Fruit fly (Drosophila melanogaster): ENCODE data around the gene Pde9.

Gene Pde9

DNA sequence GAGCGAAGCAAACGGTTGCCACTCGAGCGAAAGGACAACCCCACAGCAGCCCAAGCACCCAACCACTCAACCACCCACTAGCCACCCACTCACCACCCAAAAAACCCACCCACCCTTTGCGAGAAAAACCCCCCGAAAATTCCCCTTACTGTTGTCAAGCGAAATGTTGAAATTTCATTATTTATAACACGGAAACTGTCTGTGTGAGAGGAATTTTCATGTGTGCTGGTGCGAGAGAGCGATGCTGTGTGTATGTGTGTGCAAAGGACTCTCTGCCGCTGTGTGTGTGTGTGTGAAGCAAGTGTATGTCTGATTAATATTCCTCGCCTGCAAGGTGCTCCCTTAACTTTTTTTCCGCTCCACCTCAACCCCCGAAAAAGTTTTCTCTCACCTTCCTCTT lies 32.7 kb upstream of the Pde9 start:
- TF ChIP-seq psq (GFP tag; optimal IDR thresholded peaks at IDR 0.05) (no peak), Dif (GFP tag; optimal IDR thresholded peaks at IDR 0.05; ENCODE audit: partially characterized antibody) (no peak), Myc (optimal IDR thresholded peaks at IDR 0.05) (no peak), OdsH (GFP tag; optimal IDR thresholded peaks at IDR 0.05) (no peak), CG32264 (GFP tag; optimal IDR thresholded peaks at IDR 0.05) (no peak), Sp1 (GFP tag; optimal IDR thresholded peaks at IDR 0.05) (no peak), woc (GFP tag; optimal IDR thresholded peaks at IDR 0.05) (no peak), HLH106 (tag; optimal IDR thresholded peaks at IDR 0.05) (no peak), CG9705 (GFP tag; optimal IDR thresholded peaks at IDR 0.05) (no peak), jim (GFP tag; optimal IDR thresholded peaks at IDR 0.05) (no peak), Vsx2 (GFP tag; optimal IDR thresholded peaks at IDR 0.05; ENCODE audit: partially characterized antibody) (no peak), Dfd (GFP tag; optimal IDR thresholded peaks at IDR 0.05) (no peak), Rel (GFP tag; optimal IDR thresholded peaks at IDR 0.05) (no peak), Rel (tag; optimal IDR thresholded peaks at IDR 0.05) (no peak), h (GFP tag; optimal IDR thresholded peaks at IDR 0.05) (no peak), pan (optimal IDR thresholded peaks at IDR 0.05) (no peak), foxo (GFP tag; optimal IDR thresholded peaks at IDR 0.05) (no peak)

DNA sequence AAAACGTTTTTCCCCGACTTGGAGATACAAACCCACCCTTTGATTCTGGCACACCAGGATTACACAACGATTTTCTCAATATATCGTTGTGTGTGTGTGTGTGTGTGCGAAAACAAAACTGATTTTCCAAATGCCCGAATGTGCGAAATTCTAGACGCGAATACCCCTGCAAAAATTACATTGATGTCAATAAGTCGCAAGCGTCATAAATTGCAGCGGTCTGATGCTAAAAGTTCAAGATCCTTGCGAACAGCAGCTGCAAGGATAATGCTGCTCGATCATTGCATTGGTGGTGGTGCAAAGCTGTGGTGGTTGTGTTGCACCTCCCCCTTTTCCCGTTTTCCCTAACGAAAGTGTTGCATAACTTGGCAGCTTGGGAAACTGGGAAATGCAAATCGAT lies 30.5 kb upstream of the Pde9 start:
- TF ChIP-seq Myc (optimal IDR thresholded peaks at IDR 0.05) (no peak), HLH106 (tag; optimal IDR thresholded peaks at IDR 0.05) (no peak), jim (GFP tag; optimal IDR thresholded peaks at IDR 0.05) (no peak), Abd-B (GFP tag; optimal IDR thresholded peaks at IDR 0.05) (no peak), ey (GFP tag; optimal IDR thresholded peaks at IDR 0.05) (no peak), fru (GFP tag; optimal IDR thresholded peaks at IDR 0.05) (no peak), dl (GFP tag; optimal IDR thresholded peaks at IDR 0.05; ENCODE audit: insufficient read depth in 1 of 2, partially characterized antibody in 2 of 2) (no peak), Vsx2 (GFP tag; optimal IDR thresholded peaks at IDR 0.05; ENCODE audit: partially characterized antibody) (no peak)

DNA sequence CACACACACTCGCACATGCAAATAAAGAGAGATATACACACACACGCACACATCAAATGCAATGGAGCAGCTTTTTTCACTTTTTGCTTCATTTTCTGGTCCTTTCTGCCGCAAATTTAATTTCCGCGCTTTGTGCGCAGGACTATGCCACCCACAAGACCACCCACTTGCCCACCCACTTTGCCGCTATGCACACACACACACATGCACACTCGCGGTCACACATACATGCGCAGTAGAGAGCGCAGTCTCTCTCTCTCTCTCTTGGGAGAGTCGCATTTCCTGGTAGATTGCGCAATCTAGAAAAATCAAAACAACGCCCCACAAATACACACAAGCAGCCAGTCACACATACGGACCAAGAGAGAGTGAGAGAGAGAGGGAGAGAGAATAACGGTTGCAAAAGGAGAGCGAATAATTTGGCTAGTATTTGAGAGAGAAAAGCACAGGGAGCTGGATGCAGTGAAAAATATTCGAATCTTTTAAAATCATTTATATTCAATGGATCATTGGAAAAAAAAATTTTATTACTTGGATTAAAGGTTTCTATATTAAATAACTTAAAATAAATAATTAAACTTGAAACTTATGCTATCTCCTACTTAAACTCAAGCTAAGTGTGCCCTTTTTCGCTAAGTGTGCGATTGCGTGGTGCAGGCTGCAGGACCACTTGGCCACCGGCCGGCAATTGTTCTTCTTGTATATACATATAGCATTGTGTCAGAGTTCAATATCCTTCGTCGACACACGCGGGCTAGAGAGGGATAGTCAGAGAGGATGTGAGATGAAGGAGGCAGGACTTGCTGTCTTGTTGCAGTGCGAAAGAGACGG lies 28.5 kb upstream of the Pde9 start:
- TF ChIP-seq HLH106 (tag; optimal IDR thresholded peaks at IDR 0.05) (peak; percentile 30), h (GFP tag; optimal IDR thresholded peaks at IDR 0.05) (peak; percentile 1), psq (GFP tag; optimal IDR thresholded peaks at IDR 0.05) (peak; percentile 23), brk (GFP tag; optimal IDR thresholded peaks at IDR 0.05) (no peak), fru (GFP tag; optimal IDR thresholded peaks at IDR 0.05) (peak; percentile 53), Dfd (GFP tag; optimal IDR thresholded peaks at IDR 0.05) (peak; percentile 37), OdsH (GFP tag; optimal IDR thresholded peaks at IDR 0.05) (peak; percentile 12), Sp1 (GFP tag; optimal IDR thresholded peaks at IDR 0.05) (peak; percentile 44), Dif (GFP tag; optimal IDR thresholded peaks at IDR 0.05; ENCODE audit: partially characterized antibody) (no peak), foxo (GFP tag; optimal IDR thresholded peaks at IDR 0.05) (peak in 1 of 2 experiments; percentile 61), sv (GFP tag; optimal IDR thresholded peaks at IDR 0.05) (peak; percentile 13)

DNA sequence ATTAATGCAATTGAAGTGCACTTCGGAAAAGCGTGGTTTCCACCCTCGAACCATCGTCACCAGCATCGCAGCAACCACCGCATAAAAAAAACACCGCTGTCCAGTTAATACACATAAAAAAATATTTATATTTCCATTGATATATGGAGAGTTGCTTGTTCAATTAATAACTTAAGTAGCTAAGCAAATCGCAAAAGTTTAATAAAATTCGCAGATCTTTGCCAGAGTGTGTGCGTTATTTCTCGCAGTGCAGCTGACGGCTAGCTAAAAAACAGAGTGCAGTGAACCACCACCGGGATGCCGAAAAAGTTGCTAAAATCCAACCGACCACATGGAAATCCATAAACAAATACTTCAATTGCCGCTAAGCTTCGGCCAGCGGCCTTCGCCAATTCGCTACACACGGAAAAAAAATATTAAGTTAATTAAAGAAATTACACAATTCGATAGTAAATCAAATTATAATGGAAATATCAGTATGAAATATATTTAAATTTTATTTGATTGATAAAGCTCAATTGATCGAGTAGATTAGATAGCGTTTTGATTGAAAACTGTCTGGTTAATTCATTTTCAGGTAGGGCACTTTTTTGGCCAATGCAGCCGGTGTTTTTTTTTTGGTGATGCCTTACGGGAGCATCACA lies 26.3 kb upstream of the Pde9 start:
- TF ChIP-seq foxo (GFP tag; optimal IDR thresholded peaks at IDR 0.05) (peak in 1 of 2 experiments; percentile 39), CG32264 (GFP tag; optimal IDR thresholded peaks at IDR 0.05) (no peak), Jra (GFP tag; optimal IDR thresholded peaks at IDR 0.05) (no peak), Sp1 (GFP tag; optimal IDR thresholded peaks at IDR 0.05) (peak; percentile 63), br (GFP tag; optimal IDR thresholded peaks at IDR 0.05) (peak; percentile 21), CrebA (GFP tag; optimal IDR thresholded peaks at IDR 0.05; ENCODE audit: borderline replicate concordance) (no peak), fru (GFP tag; optimal IDR thresholded peaks at IDR 0.05) (peak; percentile 56), psq (GFP tag; optimal IDR thresholded peaks at IDR 0.05) (peak; percentile 35), h (GFP tag; optimal IDR thresholded peaks at IDR 0.05) (peak; percentile 37), HLH106 (tag; optimal IDR thresholded peaks at IDR 0.05) (peak; percentile 26), OdsH (GFP tag; optimal IDR thresholded peaks at IDR 0.05) (peak; percentile 8), Dfd (GFP tag; optimal IDR thresholded peaks at IDR 0.05) (no peak), dsf (GFP tag; optimal IDR thresholded peaks at IDR 0.05; ENCODE audit: borderline replicate concordance) (no peak), rgr (GFP tag; optimal IDR thresholded peaks at IDR 0.05) (peak; percentile 6), dmrt93B (GFP tag; optimal IDR thresholded peaks at IDR 0.05) (peak; percentile 36), ey (GFP tag; optimal IDR thresholded peaks at IDR 0.05) (peak; percentile 7)
